Worm (Caenorhabditis elegans) whole organism, young adult: Measurements from ENCODE around the gene nhr-241.

Source experiments
- B0261.1 ChIP-seq: sonication (generic microtip); optimal IDR thresholded peaks from 2 replicates; lab custom pipeline; 2016; ENCODE audit warnings: mild to moderate bottlenecking, missing genetic modification characterization, moderate library complexity, missing compliant biosample characterization
- F49E8.2 ChIP-seq: sonication (generic microtip); optimal IDR thresholded peaks from 3 replicates; lab custom pipeline; 2017; ENCODE audit warnings: missing genetic modification characterization, mild to moderate bottlenecking, missing compliant biosample characterization, antibody characterized with exemption, moderate library complexity; ENCODE audit not compliant: insufficient read depth
- F55B11.4 ChIP-seq: sonication (generic microtip); optimal IDR thresholded peaks from 2 replicates; lab custom pipeline; 2016; ENCODE audit warnings: missing compliant biosample characterization, missing genetic modification characterization, borderline replicate concordance; ENCODE audit not compliant: insufficient read depth
- T07F8.4 ChIP-seq: sonication (generic microtip); optimal IDR thresholded peaks from 2 replicates; lab custom pipeline; 2016; ENCODE audit warnings: mild to moderate bottlenecking, missing genetic modification characterization, moderate library complexity, missing compliant biosample characterization
- ZK185.1 ChIP-seq: sonication (generic microtip); optimal IDR thresholded peaks from 2 replicates; lab custom pipeline; 2016; ENCODE audit warnings: mild to moderate bottlenecking, missing genetic modification characterization, missing compliant biosample characterization; ENCODE audit not compliant: poor library complexity, severe bottlenecking
- ama-1 ChIP-seq, 3 experiments: fragments of 150-350 bp in 1 of 3; sonication (generic microtip) in 2 of 3; optimal IDR thresholded peaks; 2 replicates each; lab custom pipeline; 2014 to 2018; ENCODE audit warnings: missing biosample characterization in 2 of 3, missing genetic modification characterization in 2 of 3, missing genetic modification reagents in 2 of 3
- athp-1 ChIP-seq: sonication (generic microtip); optimal IDR thresholded peaks from 2 replicates; lab custom pipeline; 2017; ENCODE audit warnings: mild to moderate bottlenecking, missing genetic modification characterization, missing compliant biosample characterization
- ceh-40 ChIP-seq: fragments of 200-800 bp; sonication (Bioruptor generic); IDR thresholded peaks from 2 replicates; pipeline ENCODE4 v1.3.6; 2022; ENCODE audit warnings: missing genetic modification characterization, missing compliant biosample characterization
- ceh-58 ChIP-seq: fragments of 200-800 bp; sonication (Bioruptor generic); IDR thresholded peaks from 2 replicates; pipeline ENCODE4 v1.3.6; 2022; ENCODE audit warnings: missing genetic modification characterization, missing compliant biosample characterization
- egl-44 ChIP-seq: fragments of 200-800 bp; sonication (Bioruptor generic); IDR thresholded peaks from 2 replicates; pipeline ENCODE4 v1.3.6; 2022; ENCODE audit warnings: missing genetic modification reagents, missing genetic modification characterization, missing compliant biosample characterization
- hlh-12 ChIP-seq: sonication (generic microtip); optimal IDR thresholded peaks from 2 replicates; lab custom pipeline; 2016; ENCODE audit warnings: missing genetic modification characterization, missing compliant biosample characterization
- hlh-26 ChIP-seq: fragments of 200-800 bp; sonication (Bioruptor generic); conservative IDR thresholded peaks from 2 replicates; pipeline ENCODE4 v1.3.6; 2022; ENCODE audit warnings: missing genetic modification reagents, missing genetic modification characterization, missing compliant biosample characterization
- hmg-20 ChIP-seq: fragments of 200-800 bp; sonication (Bioruptor generic); IDR thresholded peaks from 2 replicates; pipeline ENCODE4 v1.3.6; 2022; ENCODE audit warnings: missing genetic modification reagents, missing genetic modification characterization, missing compliant biosample characterization
- hrde-1 ChIP-seq: sonication (generic microtip); optimal IDR thresholded peaks from 2 replicates; lab custom pipeline; 2016; ENCODE audit warnings: missing genetic modification characterization, mild to moderate bottlenecking, missing compliant biosample characterization, moderate library complexity, missing genotype, missing genetic modification reagents, borderline replicate concordance
- hsf-1 ChIP-seq: fragments of 200-800 bp; sonication (Bioruptor generic); IDR thresholded peaks from 2 replicates; pipeline ENCODE4 v1.3.6; 2022; ENCODE audit warnings: missing genetic modification reagents, missing genetic modification characterization, missing compliant biosample characterization
- lag-1 ChIP-seq: fragments of 200-800 bp; sonication (Bioruptor generic); IDR thresholded peaks from 2 replicates; pipeline ENCODE4 v1.3.6; 2022; ENCODE audit warnings: missing genetic modification reagents, missing genetic modification characterization, missing compliant biosample characterization
- let-607 ChIP-seq, 2 experiments: fragments of 200-800 bp in 1 of 2; sonication (Bioruptor generic) in 1 of 2; sonication (generic microtip) in 1 of 2; optimal IDR thresholded peaks; 2 replicates each; lab custom pipeline; 2016 to 2018; ENCODE audit warnings: mild to moderate bottlenecking in 2 of 2, missing compliant biosample characterization in 2 of 2, missing genetic modification characterization in 2 of 2, moderate library complexity in 2 of 2, missing genotype in 1 of 2
- lin-26 ChIP-seq: fragments of 200-800 bp; sonication (Bioruptor generic); IDR thresholded peaks from 2 replicates; pipeline ENCODE4 v1.3.6; 2022; ENCODE audit warnings: missing genetic modification reagents, missing genetic modification characterization, missing compliant biosample characterization
- lin-35 ChIP-seq, 3 experiments: fragments of 150-350 bp in 2 of 3; sonication (generic microtip) in 1 of 3; optimal IDR thresholded peaks; 2 replicates each; lab custom pipeline; 2014 to 2018; ENCODE audit warnings: missing biosample characterization in 3 of 3, missing genetic modification characterization in 3 of 3, missing genetic modification reagents in 3 of 3
- lin-40 ChIP-seq: sonication (generic microtip); optimal IDR thresholded peaks from 2 replicates; lab custom pipeline; 2016; ENCODE audit warnings: missing genetic modification characterization, mild to moderate bottlenecking, missing compliant biosample characterization, missing genotype, missing genetic modification reagents
- lir-1 ChIP-seq: fragments of 200-800 bp; sonication (Bioruptor generic); conservative IDR thresholded peaks from 2 replicates; pipeline ENCODE4 v1.3.6; 2022; ENCODE audit warnings: missing genetic modification reagents, missing genetic modification characterization, missing compliant biosample characterization
- lsl-1 ChIP-seq: fragments of 200-800 bp; sonication (Bioruptor generic); optimal IDR thresholded peaks from 2 replicates; lab custom pipeline; 2018; ENCODE audit warnings: mild to moderate bottlenecking, missing genetic modification characterization, moderate library complexity, missing compliant biosample characterization
- madf-6 ChIP-seq: fragments of 200-800 bp; sonication (Bioruptor generic); IDR thresholded peaks from 2 replicates; pipeline ENCODE4 v1.3.6; 2022; ENCODE audit warnings: missing genetic modification reagents, missing genetic modification characterization, missing compliant biosample characterization
- mes-4 ChIP-seq: sonication (generic microtip); optimal IDR thresholded peaks from 2 replicates; lab custom pipeline; 2016; ENCODE audit warnings: missing genotype, missing genetic modification characterization, missing compliant biosample characterization
- mxl-1 ChIP-seq: sonication (generic microtip); optimal IDR thresholded peaks from 2 replicates; lab custom pipeline; 2016; ENCODE audit warnings: missing genetic modification characterization, missing compliant biosample characterization
- nhr-179 ChIP-seq: sonication (generic microtip); optimal IDR thresholded peaks from 2 replicates; lab custom pipeline; 2016; ENCODE audit warnings: mild to moderate bottlenecking, missing genetic modification characterization, missing compliant biosample characterization
- nhr-90 ChIP-seq: sonication (generic microtip); optimal IDR thresholded peaks from 2 replicates; lab custom pipeline; 2016; ENCODE audit warnings: missing genotype, mild to moderate bottlenecking, missing genetic modification characterization, missing compliant biosample characterization
- pbrm-1 ChIP-seq: fragments of 200-800 bp; sonication (Bioruptor generic); IDR thresholded peaks from 2 replicates; pipeline ENCODE4 v1.3.6; 2022; ENCODE audit warnings: missing genetic modification reagents, missing genetic modification characterization, missing compliant biosample characterization
- pha-4 ChIP-seq: fragments of 150-350 bp; sonication (generic microtip); optimal IDR thresholded peaks from 2 replicates; lab custom pipeline; 2014; ENCODE audit warnings: missing biosample characterization, missing genetic modification reagents, missing genetic modification characterization
- rcor-1 ChIP-seq: fragments of 200-800 bp; sonication (Bioruptor generic); IDR thresholded peaks from 2 replicates; pipeline ENCODE4 v1.3.6; 2022; ENCODE audit warnings: missing genetic modification reagents, missing genetic modification characterization, missing compliant biosample characterization
- rec-8 ChIP-seq, 2 experiments: sonication (generic microtip); optimal IDR thresholded peaks; 2 replicates each; lab custom pipeline; 2016; ENCODE audit warnings: mild to moderate bottlenecking in 2 of 2, missing genetic modification characterization in 2 of 2, missing genetic modification reagents in 2 of 2, missing genotype in 2 of 2, missing biosample characterization in 1 of 2, missing compliant biosample characterization in 1 of 2, moderate library complexity in 1 of 2
- sdz-38 ChIP-seq: sonication (generic microtip); optimal IDR thresholded peaks from 2 replicates; lab custom pipeline; 2016; ENCODE audit warnings: missing genotype, missing genetic modification characterization, missing compliant biosample characterization
- snpc-3.4 ChIP-seq: sonication (generic microtip); optimal IDR thresholded peaks from 2 replicates; lab custom pipeline; 2017; ENCODE audit warnings: missing genetic modification characterization, mild to moderate bottlenecking, missing compliant biosample characterization, antibody characterized with exemption, moderate library complexity, missing genotype, missing genetic modification reagents
- snpc-4 ChIP-seq, 5 experiments: fragments of 150-350 bp in 1 of 5; sonication (generic microtip) in 4 of 5; optimal IDR thresholded peaks; 2 replicates each; lab custom pipeline; 2014 to 2018; ENCODE audit warnings: missing genetic modification characterization in 5 of 5, missing biosample characterization in 3 of 5, antibody characterized with exemption in 2 of 5, mild to moderate bottlenecking in 2 of 5, missing compliant biosample characterization in 2 of 5, missing genotype in 2 of 5, moderate library complexity in 2 of 5, missing genetic modification reagents in 1 of 5
- sptf-2 ChIP-seq: fragments of 200-800 bp; sonication (Bioruptor generic); optimal IDR thresholded peaks from 2 replicates; lab custom pipeline; 2018; ENCODE audit warnings: mild to moderate bottlenecking, missing genetic modification characterization, missing compliant biosample characterization
- xnd-1 ChIP-seq: sonication (generic microtip); optimal IDR thresholded peaks from 2 replicates; lab custom pipeline; 2016; ENCODE audit warnings: missing genotype, missing genetic modification reagents, missing genetic modification characterization, missing compliant biosample characterization
- ztf-28 ChIP-seq: fragments of 200-800 bp; sonication (Bioruptor generic); IDR thresholded peaks from 2 replicates; pipeline ENCODE4 v1.3.6; 2022; ENCODE audit warnings: missing genetic modification reagents, missing genetic modification characterization, missing compliant biosample characterization

The nhr-241 gene

ce11 chrV:18719412-18719811 lies 20.2 kb downstream of the nhr-241 start:
- TF ChIP-seq hlh-12 (tag; lab: Kevin White, UChicago) (no peak), sdz-38 (tag; lab: Kevin White, UChicago) (peak; percentile 6), ceh-40 (no peak), F55B11.4 (tag; lab: Kevin White, UChicago) (no peak), ama-1 (optimal IDR thresholded peaks at IDR 0.05; lab: Kevin White, UChicago) (no peak), ama-1 (GFP tag; optimal IDR thresholded peaks at IDR 0.05; lab: Kevin White, UChicago) (no peak), lsl-1 (GFP tag; lab: Kevin White, UChicago) (no peak), snpc-3.4 (tag; lab: Kevin White, UChicago) (no peak)

ce11 chrV:18719956-18720489 lies 20.8 kb downstream of the nhr-241 start, which contains the start of gene Y17D7C.2:
Gene Y17D7C.2, minus strand, starts transcription at chrV:18719987.
- no peak for TF ChIP-seq snpc-4 (GFP tag; optimal IDR thresholded peaks at IDR 0.05; lab: Kevin White, UChicago)
- TF ChIP-seq snpc-4 (tag; optimal IDR thresholded peaks at IDR 0.05; lab: Kevin White, UChicago) = peak; percentile 32 to 66 (median 60)
- TF ChIP-seq sdz-38 (tag; lab: Kevin White, UChicago) = peak; percentile 34
- 0 out of 2 replicates have a peak, but pooled peaks have one; percentile 59 for TF ChIP-seq hlh-26 (GFP tag; lab: Robert Waterston, UW)
- peak; percentile 38 for TF ChIP-seq F55B11.4 (tag; lab: Kevin White, UChicago)
- no peak for TF ChIP-seq lin-26 (GFP tag; lab: Robert Waterston, UW)

- TF ChIP-seq madf-6 (GFP tag; lab: Robert Waterston, UW) = no peak
- TF ChIP-seq F55B11.4 (tag; lab: Kevin White, UChicago) = no peak
- no peak for TF ChIP-seq ceh-58 (GFP tag; lab: Robert Waterston, UW)
- TF ChIP-seq snpc-4 (GFP tag; optimal IDR thresholded peaks at IDR 0.05; lab: Kevin White, UChicago) = no peak
- TF ChIP-seq snpc-4 (tag; optimal IDR thresholded peaks at IDR 0.05; lab: Kevin White, UChicago) = no peak
- TF ChIP-seq mxl-1 (tag; lab: Kevin White, UChicago) = no peak
- TF ChIP-seq rec-8 (tag; optimal IDR thresholded peaks at IDR 0.05; lab: Kevin White, UChicago) = no peak
- no peak for TF ChIP-seq ZK185.1 (tag; lab: Kevin White, UChicago)
- no peak for TF ChIP-seq ztf-28 (GFP tag; lab: Robert Waterston, UW)
- TF ChIP-seq xnd-1 (tag; lab: Kevin White, UChicago) = no peak
- no peak for TF ChIP-seq B0261.1
- no peak for TF ChIP-seq lin-35 (GFP tag; optimal IDR thresholded peaks at IDR 0.05; lab: Kevin White, UChicago)
- no peak for TF ChIP-seq sptf-2
- TF ChIP-seq lir-1 = no peak
- TF ChIP-seq nhr-179 (tag; lab: Kevin White, UChicago) = no peak
- no peak for TF ChIP-seq hmg-20
- TF ChIP-seq nhr-90 = no peak
- no peak for TF ChIP-seq pbrm-1 (GFP tag; lab: Robert Waterston, UW)
- no peak for TF ChIP-seq lin-40 (tag; lab: Kevin White, UChicago)
- TF ChIP-seq F49E8.2 (tag; lab: Kevin White, UChicago) = no peak
- no peak for TF ChIP-seq let-607 (tag; optimal IDR thresholded peaks at IDR 0.05; lab: Kevin White, UChicago)
These were observed 22.6 kb downstream of the nhr-241 start for ce11 chrV:18721873-18722272.

- TF ChIP-seq nhr-90 (no peak), athp-1 (tag; lab: Kevin White, UChicago) (no peak), mes-4 (no peak), hsf-1 (no peak), rcor-1 (GFP tag; lab: Robert Waterston, UW) (no peak), egl-44 (GFP tag; lab: Robert Waterston, UW) (no peak), T07F8.4 (tag; lab: Kevin White, UChicago) (no peak), pha-4 (no peak), lag-1 (GFP tag; lab: Robert Waterston, UW) (no peak), hrde-1 (tag; lab: Kevin White, UChicago) (no peak), xnd-1 (tag; lab: Kevin White, UChicago) (no peak), hlh-26 (GFP tag; lab: Robert Waterston, UW) (no peak)
These were observed 23.5 kb downstream of the nhr-241 start for ce11 chrV:18722510-18723299.
